Fruit fly (Drosophila melanogaster) whole organism, embryonic: ENCODE results near the gene SPR.

Experiments
- Adf1 ChIP-seq: fragments of 200-800 bp; sonication (Bioruptor generic); IDR thresholded peaks from 2 replicates; pipeline ENCODE4 v1.3.6; 2022; ENCODE audit warnings: missing biosample characterization, missing genetic modification characterization
- Antp ChIP-seq: fragments of 200-800 bp; sonication (Bioruptor generic); optimal IDR thresholded peaks from 3 replicates; lab custom pipeline; 2016; ENCODE audit warnings: missing biosample characterization, missing genetic modification characterization
- Awh ChIP-seq: fragments of 200-800 bp; sonication (Bioruptor generic); IDR thresholded peaks from 2 replicates; pipeline ENCODE4, ENCODE4 v1.3.6; 2022; ENCODE audit warnings: missing biosample characterization, missing genetic modification characterization
- BEAF-32 ChIP-seq: fragments of 200-800 bp; sonication (Bioruptor generic); optimal IDR thresholded peaks from 3 replicates; lab custom pipeline; 2017; ENCODE audit warnings: missing biosample characterization, missing genetic modification characterization, mild to moderate bottlenecking, moderate library complexity, missing genetic modification reagents
- CG11723 ChIP-seq: fragments of 200-800 bp; sonication (Bioruptor generic); optimal IDR thresholded peaks from 2 replicates; lab custom pipeline; 2017; ENCODE audit warnings: missing biosample characterization, mild to moderate bottlenecking, missing genetic modification characterization
- CG13775 ChIP-seq: fragments of 200-800 bp; sonication (Bioruptor generic); optimal IDR thresholded peaks from 3 replicates; lab custom pipeline; 2017; ENCODE audit warnings: missing biosample characterization, mild to moderate bottlenecking, missing genetic modification characterization
- CG13894 ChIP-seq: fragments of 200-800 bp; sonication (Bioruptor generic); optimal IDR thresholded peaks from 3 replicates; lab custom pipeline; 2018; ENCODE audit warnings: missing biosample characterization, mild to moderate bottlenecking, missing genetic modification characterization, moderate library complexity
- CG18599 ChIP-seq: fragments of 200-800 bp; sonication (Bioruptor generic); optimal IDR thresholded peaks from 3 replicates; lab custom pipeline; 2017; ENCODE audit warnings: missing biosample characterization, missing genetic modification characterization, mild to moderate bottlenecking, moderate library complexity, missing genetic modification reagents
- CG33557 ChIP-seq: fragments of 200-800 bp; sonication (Bioruptor generic); optimal IDR thresholded peaks from 2 replicates; lab custom pipeline; 2019; ENCODE audit warnings: missing biosample characterization, mild to moderate bottlenecking, missing genetic modification characterization, moderate library complexity
- CG7556 ChIP-seq: fragments of 200-800 bp; sonication (Bioruptor generic); optimal IDR thresholded peaks from 2 replicates; lab custom pipeline; 2017; ENCODE audit warnings: missing biosample characterization, mild to moderate bottlenecking, missing genetic modification characterization
- CG8281 ChIP-seq: fragments of 200-800 bp; sonication (Bioruptor generic); optimal IDR thresholded peaks from 2 replicates; lab custom pipeline; 2018; ENCODE audit warnings: missing biosample characterization, mild to moderate bottlenecking, missing genetic modification characterization, moderate library complexity
- CG8359 ChIP-seq: fragments of 200-800 bp; sonication (Bioruptor generic); optimal IDR thresholded peaks from 2 replicates; lab custom pipeline; 2017; ENCODE audit warnings: missing biosample characterization, mild to moderate bottlenecking, missing genetic modification characterization, borderline replicate concordance
- CkIIα-i1 ChIP-seq: fragments of 200-800 bp; sonication (Bioruptor generic); IDR thresholded peaks from 2 replicates; pipeline ENCODE4 v1.3.6; 2022; ENCODE audit warnings: missing biosample characterization, missing genetic modification characterization
- Ets97D ChIP-seq: fragments of 200-800 bp; sonication (Bioruptor generic); optimal IDR thresholded peaks from 3 replicates; lab custom pipeline; 2016; ENCODE audit warnings: missing biosample characterization, missing genetic modification characterization
- HHEX ChIP-seq: fragments of 200-800 bp; sonication (Bioruptor generic); optimal IDR thresholded peaks from 3 replicates; lab custom pipeline; 2017; ENCODE audit warnings: missing biosample characterization, mild to moderate bottlenecking, missing genetic modification characterization, missing genetic modification reagents
- Hey ChIP-seq: fragments of 200-800 bp; sonication (Bioruptor generic); optimal IDR thresholded peaks from 3 replicates; lab custom pipeline; 2018; ENCODE audit warnings: missing biosample characterization, mild to moderate bottlenecking, missing genetic modification characterization
- Kr ChIP-seq: fragments of 200-800 bp; sonication (Bioruptor generic); optimal IDR thresholded peaks from 2 replicates; lab custom pipeline; 2017; ENCODE audit warnings: missing biosample characterization, mild to moderate bottlenecking, missing genetic modification characterization
- Meics ChIP-seq: fragments of 200-800 bp; sonication (Bioruptor generic); optimal IDR thresholded peaks from 2 replicates; lab custom pipeline; 2017; ENCODE audit warnings: missing biosample characterization, mild to moderate bottlenecking, missing genetic modification characterization
- Poxn ChIP-seq: fragments of 200-800 bp; sonication (Bioruptor generic); IDR thresholded peaks from 2 replicates; pipeline ENCODE4 v1.3.6; 2022; ENCODE audit warnings: missing biosample characterization, missing genetic modification characterization
- Ptx1 ChIP-seq: fragments of 200-800 bp; sonication (Bioruptor generic); IDR thresholded peaks from 2 replicates; pipeline ENCODE4 v1.3.6; 2022; ENCODE audit warnings: missing biosample characterization, missing genetic modification characterization
- Ravus ChIP-seq: fragments of 200-800 bp; sonication (Bioruptor generic); IDR thresholded peaks from 2 replicates; pipeline ENCODE4 v1.3.6; 2022; ENCODE audit warnings: missing biosample characterization, missing genetic modification characterization
- Side ChIP-seq: fragments of 200-800 bp; sonication (Bioruptor generic); optimal IDR thresholded peaks from 2 replicates; lab custom pipeline; 2016; ENCODE audit warnings: missing biosample characterization, missing genetic modification characterization
- ap ChIP-seq: fragments of 200-800 bp; sonication (Bioruptor generic); IDR thresholded peaks from 2 replicates; pipeline ENCODE4 v1.3.6; 2022; ENCODE audit warnings: missing biosample characterization, missing genetic modification characterization
- ato ChIP-seq: fragments of 200-800 bp; sonication (Bioruptor generic); IDR thresholded peaks from 2 replicates; pipeline ENCODE4 v1.3.6; 2022; ENCODE audit warnings: missing biosample characterization, missing genetic modification characterization; ENCODE audit not compliant: partially characterized antibody
- cato ChIP-seq: fragments of 200-800 bp; sonication (Bioruptor generic); optimal IDR thresholded peaks from 2 replicates; lab custom pipeline; 2016; ENCODE audit warnings: missing biosample characterization, missing genetic modification characterization, borderline replicate concordance
- crol ChIP-seq: fragments of 200-800 bp; sonication (Bioruptor generic); IDR thresholded peaks from 2 replicates; pipeline ENCODE4 v1.3.6; 2022; ENCODE audit warnings: missing biosample characterization, missing genetic modification characterization
- dm ChIP-seq: fragments of 200-800 bp; sonication (Bioruptor generic); optimal IDR thresholded peaks from 3 replicates; lab custom pipeline; 2016; ENCODE audit warnings: missing biosample characterization, missing genetic modification characterization
- dmrt99B ChIP-seq: fragments of 200-800 bp; sonication (Bioruptor generic); optimal IDR thresholded peaks from 2 replicates; lab custom pipeline; 2018; ENCODE audit warnings: missing biosample characterization, mild to moderate bottlenecking, missing genetic modification characterization, moderate library complexity
- dpn ChIP-seq, 2 experiments: fragments of 200-800 bp; sonication (Bioruptor generic); optimal IDR thresholded peaks; 3 replicates each; lab custom pipeline; 2016; ENCODE audit warnings: missing biosample characterization in 2 of 2, missing genetic modification characterization in 2 of 2
- dysf ChIP-seq: fragments of 200-800 bp; sonication (Bioruptor generic); IDR thresholded peaks from 3 replicates; pipeline ENCODE4 v1.3.6; 2022; ENCODE audit warnings: missing biosample characterization, missing genetic modification characterization
- eyg ChIP-seq: fragments of 200-800 bp; sonication (Bioruptor generic); optimal IDR thresholded peaks from 3 replicates; lab custom pipeline; 2016; ENCODE audit warnings: missing biosample characterization, missing genetic modification characterization
- fd96Cb ChIP-seq: fragments of 200-800 bp; sonication (Bioruptor generic); optimal IDR thresholded peaks from 2 replicates; lab custom pipeline; 2018; ENCODE audit warnings: missing biosample characterization, mild to moderate bottlenecking, missing genetic modification characterization, moderate library complexity
- gem ChIP-seq: fragments of 200-800 bp; sonication (Bioruptor generic); optimal IDR thresholded peaks from 2 replicates; lab custom pipeline; 2019; ENCODE audit warnings: missing biosample characterization, mild to moderate bottlenecking, missing genetic modification characterization, moderate library complexity
- hkb ChIP-seq, 2 experiments: fragments of 200-800 bp in 1 of 2; fragments of >200 bp in 1 of 2; sonication (Bioruptor generic) in 1 of 2; IDR thresholded peaks in 1 of 2; optimal IDR thresholded peaks in 1 of 2; 2 replicates each; pipeline versions ENCODE4 v1.3.6 to Lab custom; 2017 to 2022; ENCODE audit warnings: missing biosample characterization in 1 of 2, missing genetic modification characterization in 1 of 2
- hth ChIP-seq: fragments of >200 bp; optimal IDR thresholded peaks from 2 replicates; lab custom pipeline; 2017; ENCODE audit warnings: inconsistent platforms
- klu ChIP-seq: fragments of 200-800 bp; sonication (Bioruptor generic); IDR thresholded peaks from 2 replicates; pipeline ENCODE4 v1.3.6; 2022; ENCODE audit warnings: missing biosample characterization, missing genetic modification characterization
- pan ChIP-seq, 4 experiments: fragments of >200 bp in 3 of 4; fragments of 200-800 bp in 1 of 4; sonication (Bioruptor generic) in 1 of 4; optimal IDR thresholded peaks in 3 of 4; IDR thresholded peaks in 1 of 4; 2 replicates each; pipeline versions ENCODE4 v1.3.6 to Lab custom; 2017 to 2022; ENCODE audit warnings: missing biosample characterization in 2 of 4, missing genetic modification characterization in 2 of 4, mixed read lengths in 1 of 4
- pnt ChIP-seq: fragments of 200-800 bp; sonication (Bioruptor generic); optimal IDR thresholded peaks from 3 replicates; lab custom pipeline; 2016; ENCODE audit warnings: missing biosample characterization, missing genetic modification characterization
- row ChIP-seq: fragments of 200-800 bp; sonication (Bioruptor generic); IDR thresholded peaks from 3 replicates; pipeline ENCODE4 v1.3.6; 2022; ENCODE audit warnings: missing biosample characterization, missing genetic modification characterization
- slp2 ChIP-seq: fragments of 200-800 bp; sonication (Bioruptor generic); optimal IDR thresholded peaks from 2 replicates; lab custom pipeline; 2016; ENCODE audit warnings: missing biosample characterization, missing genetic modification characterization
- sob ChIP-seq: fragments of 200-800 bp; sonication (Bioruptor generic); IDR thresholded peaks from 2 replicates; pipeline ENCODE4 v1.3.6; 2022; ENCODE audit warnings: missing biosample characterization, missing genetic modification characterization
- tap ChIP-seq: fragments of 200-800 bp; optimal IDR thresholded peaks from 3 replicates; lab custom pipeline; 2019; ENCODE audit warnings: missing biosample characterization, mild to moderate bottlenecking, missing genetic modification characterization, moderate library complexity
- tio ChIP-seq: fragments of 200-800 bp; sonication (Bioruptor generic); optimal IDR thresholded peaks from 2 replicates; lab custom pipeline; 2017; ENCODE audit warnings: missing biosample characterization, missing genetic modification characterization, inconsistent platforms
- twi ChIP-seq: fragments of 200-800 bp; optimal IDR thresholded peaks from 2 replicates; lab custom pipeline; 2019; ENCODE audit warnings: missing biosample characterization, mild to moderate bottlenecking, missing genetic modification characterization, moderate library complexity
- zen ChIP-seq: fragments of 200-800 bp; sonication (Bioruptor generic); optimal IDR thresholded peaks from 3 replicates; lab custom pipeline; 2018; ENCODE audit warnings: missing biosample characterization, mild to moderate bottlenecking, missing genetic modification characterization, moderate library complexity

SPR gene

dm6 chrX:5485903-5486302 lies 39.4 kb downstream of the SPR start (continued):
- TF ChIP-seq Ets97D (GFP tag; lab: Kevin White, UChicago) (no peak), Awh (GFP tag; lab: Robert Waterston, UW) (no peak), eyg (GFP tag; lab: Kevin White, UChicago) (no peak), CkIIα-i1 (GFP tag; lab: Robert Waterston, UW) (no peak), gem (tag; lab: Kevin White, UChicago) (peak; percentile 24), Meics (GFP tag; lab: Kevin White, UChicago) (peak; percentile 16), ap (no peak), CG33557 (no peak), dm (GFP tag; lab: Kevin White, UChicago) (no peak), pnt (GFP tag; lab: Kevin White, UChicago) (no peak), dysf (peak; percentile 53; the same call in 2 of the 3 replicates), dpn (GFP tag; optimal IDR thresholded peaks at IDR 0.05; lab: Kevin White, UChicago) (no peak), CG18599 (GFP tag; lab: Kevin White, UChicago) (peak; percentile 35), twi (no peak), sob (GFP tag; lab: Robert Waterston, UW) (no peak), CG8359 (GFP tag; lab: Kevin White, UChicago) (no peak), Poxn (GFP tag; lab: Robert Waterston, UW) (no peak), ato (no peak), klu (no peak), BEAF-32 (GFP tag; lab: Kevin White, UChicago) (no peak), tio (GFP tag; lab: Kevin White, UChicago) (no peak), Ptx1 (GFP tag; lab: Robert Waterston, UW) (peak; percentile 22; the same call in 1 of the 2 replicates), CG11723 (GFP tag; lab: Kevin White, UChicago) (no peak), CG7556 (peak; percentile 11), dmrt99B (tag; lab: Kevin White, UChicago) (peak; percentile 50), zen (tag; lab: Kevin White, UChicago) (no peak), hkb (optimal IDR thresholded peaks at IDR 0.05; lab: Kevin White, UChicago) (no peak), hkb (GFP tag; IDR thresholded peaks at IDR 0.05; lab: Robert Waterston, UW) (no peak), HHEX (no peak), CG13894 (tag; lab: Kevin White, UChicago) (no peak), row (GFP tag; lab: Robert Waterston, UW) (peak; percentile 36; the same call in 1 of the 3 replicates), crol (GFP tag; lab: Robert Waterston, UW) (no peak), CG13775 (no peak), Ravus (GFP tag; lab: Robert Waterston, UW) (no peak), Kr (no peak)

- TF ChIP-seq tap (tag; lab: Kevin White, UChicago) (no peak), CG8281 (peak; percentile 91), cato (GFP tag; lab: Kevin White, UChicago) (no peak)
Observed at dm6 chrX:5487381-5487780, 40.9 kb downstream of the SPR start.

- TF ChIP-seq slp2 (GFP tag; lab: Kevin White, UChicago): no peak
- TF ChIP-seq Antp: no peak
- no peak for TF ChIP-seq pan (optimal IDR thresholded peaks at IDR 0.05; lab: Kevin White, UChicago)
- no peak for TF ChIP-seq pan (GFP tag; optimal IDR thresholded peaks at IDR 0.05 in 1 of 2, IDR thresholded peaks at IDR 0.05 in 1 of 2)
- no peak for TF ChIP-seq fd96Cb (tag; lab: Kevin White, UChicago)
- TF ChIP-seq Side (GFP tag; lab: Kevin White, UChicago): no peak
- TF ChIP-seq Adf1: no peak
- TF ChIP-seq sob (GFP tag; lab: Robert Waterston, UW): no peak
- no peak for TF ChIP-seq hth (lab: Kevin White, UChicago)
- TF ChIP-seq Hey (tag; lab: Kevin White, UChicago): no peak
Observed at dm6 chrX:5495901-5496300, 49.4 kb downstream of the SPR start, which contains the start of gene frma. Gene frma (minus strand): TSS chrX:5496052.
